Fruit fly (Drosophila melanogaster): ENCODE measurements around the gene Pxn.
A peak's percentile ranks its signal among the peaks of the same experiment; 100 is the strongest.

DNA sequence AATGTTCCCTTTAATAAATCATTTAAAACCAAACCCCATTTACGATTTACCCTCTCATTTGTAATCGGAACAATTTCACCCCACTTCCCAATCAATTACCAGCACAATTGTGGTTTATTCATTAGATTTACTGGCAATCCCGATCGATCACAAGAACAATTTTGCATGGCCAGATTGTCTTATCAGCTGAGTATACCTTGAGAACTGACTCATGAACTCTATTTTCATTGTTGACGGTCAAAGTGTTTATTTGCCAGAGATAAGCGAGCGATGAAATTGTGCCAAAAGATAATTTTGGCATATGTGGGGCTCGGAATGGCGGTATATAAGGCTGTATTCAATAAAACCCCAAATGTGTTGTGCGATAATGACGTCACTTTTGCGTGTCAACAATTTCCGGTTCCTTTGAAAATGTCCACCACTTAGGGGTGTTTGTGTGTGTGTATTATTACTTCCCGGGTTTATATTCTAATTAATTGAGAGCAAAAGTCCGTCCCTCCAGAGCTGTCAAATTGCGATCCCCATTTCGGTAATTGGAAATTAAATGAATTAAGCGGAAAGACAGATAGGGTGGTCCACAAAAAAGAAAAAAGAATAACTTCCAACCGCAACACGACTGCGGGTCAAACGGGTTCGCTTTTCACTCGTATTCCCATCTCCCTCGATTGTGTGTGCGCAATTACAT lies 56.8 kb downstream of the Pxn start:
- TF ChIP-seq Hr39 (GFP tag; optimal IDR thresholded peaks at IDR 0.05) (no peak), CG6854 (GFP tag; optimal IDR thresholded peaks at IDR 0.05) (peak; percentile 27), eg (GFP tag; IDR thresholded peaks at IDR 0.05) (no peak), acj6 (GFP tag; optimal IDR thresholded peaks at IDR 0.05) (no peak), Smox (GFP tag; optimal IDR thresholded peaks at IDR 0.05) (no peak), Eip93F (GFP tag; optimal IDR thresholded peaks at IDR 0.05) (peak; percentile 86), Lpt (GFP tag; optimal IDR thresholded peaks at IDR 0.05) (no peak), Sox102F (GFP tag; optimal IDR thresholded peaks at IDR 0.05) (no peak), CG16779 (tag; optimal IDR thresholded peaks at IDR 0.05) (no peak), fd59A (GFP tag; optimal IDR thresholded peaks at IDR 0.05) (no peak), CG31627 (GFP tag; optimal IDR thresholded peaks at IDR 0.05) (no peak), ss (GFP tag; optimal IDR thresholded peaks at IDR 0.05) (peak in 1 of 2 experiments; percentile 32)
